Worm (Caenorhabditis elegans): ENCODE data around the gene T04C12.7.

The T04C12.7 gene

ce11 chrV:11012419-11012818 is 41.5 kb upstream of the T04C12.7 start, which contains the start of gene C13G3.1:
TSS of gene C13G3.1 (minus strand) at chrV:11012465.
- TF ChIP-seq ztf-11 (tag; optimal IDR thresholded peaks at IDR 0.05) (no peak), nhr-28 (tag; optimal IDR thresholded peaks at IDR 0.05) (no peak), mls-2 (tag; optimal IDR thresholded peaks at IDR 0.05) (no peak), bed-3 (GFP tag; optimal IDR thresholded peaks at IDR 0.05) (no peak), unc-62 (GFP tag; optimal IDR thresholded peaks at IDR 0.05) (no peak), lin-13 (tag; optimal IDR thresholded peaks at IDR 0.05) (no peak)

ce11 chrV:11013179-11013578 is 40.7 kb upstream of the T04C12.7 start:
- TF ChIP-seq nhr-76 (tag; optimal IDR thresholded peaks at IDR 0.05) = no peak
- no peak for TF ChIP-seq flh-1 (GFP tag; optimal IDR thresholded peaks at IDR 0.05)
- no peak for TF ChIP-seq unc-62 (GFP tag; optimal IDR thresholded peaks at IDR 0.05)
- TF ChIP-seq lin-32 (GFP tag; optimal IDR thresholded peaks at IDR 0.05) = no peak
- no peak for TF ChIP-seq lsy-2 (tag; optimal IDR thresholded peaks at IDR 0.05)
- TF ChIP-seq nhr-12 (tag; optimal IDR thresholded peaks at IDR 0.05) = no peak
- no peak for TF ChIP-seq blmp-1 (tag; optimal IDR thresholded peaks at IDR 0.05)
- TF ChIP-seq elt-1 (tag; optimal IDR thresholded peaks at IDR 0.05; ENCODE audit: borderline replicate concordance, insufficient read depth) = no peak
- TF ChIP-seq elt-3 (tag; optimal IDR thresholded peaks at IDR 0.05) = no peak
- no peak for TF ChIP-seq pha-4 (tag; optimal IDR thresholded peaks at IDR 0.05)
- TF ChIP-seq mab-5 (tag; optimal IDR thresholded peaks at IDR 0.05) = no peak

ce11 chrV:11014758-11015157 is 39.2 kb upstream of the T04C12.7 start:
- no peak for TF ChIP-seq blmp-1 (tag; optimal IDR thresholded peaks at IDR 0.05)
- no peak for TF ChIP-seq ceh-83 (GFP tag; optimal IDR thresholded peaks at IDR 0.05)

ce11 chrV:11016846-11017553 is 36.9 kb upstream of the T04C12.7 start:
- TF ChIP-seq elt-3 (tag; optimal IDR thresholded peaks at IDR 0.05) (no peak), unc-62 (GFP tag; optimal IDR thresholded peaks at IDR 0.05) (no peak), unc-120 (tag; optimal IDR thresholded peaks at IDR 0.05; ENCODE audit: poor library complexity, severe bottlenecking) (no peak), mep-1 (tag; optimal IDR thresholded peaks at IDR 0.05) (no peak), ham-2 (GFP tag; optimal IDR thresholded peaks at IDR 0.05) (no peak), lsy-2 (tag; optimal IDR thresholded peaks at IDR 0.05) (no peak), snpc-4 (tag; optimal IDR thresholded peaks at IDR 0.05) (no peak), ceh-43 (GFP tag; optimal IDR thresholded peaks at IDR 0.05) (no peak), nhr-12 (tag; optimal IDR thresholded peaks at IDR 0.05) (no peak), nhr-237 (tag; optimal IDR thresholded peaks at IDR 0.05) (no peak), sem-2 (GFP tag; optimal IDR thresholded peaks at IDR 0.05) (no peak), ztf-11 (tag; optimal IDR thresholded peaks at IDR 0.05) (no peak), hlh-1 (tag; optimal IDR thresholded peaks at IDR 0.05) (no peak), mls-2 (tag; optimal IDR thresholded peaks at IDR 0.05) (no peak), bed-3 (GFP tag; optimal IDR thresholded peaks at IDR 0.05) (no peak), nhr-28 (tag; optimal IDR thresholded peaks at IDR 0.05) (no peak), lin-13 (tag; optimal IDR thresholded peaks at IDR 0.05) (no peak)

- TF ChIP-seq unc-120 (tag; optimal IDR thresholded peaks at IDR 0.05; ENCODE audit: poor library complexity, severe bottlenecking) (no peak), tbx-8 (GFP tag; optimal IDR thresholded peaks at IDR 0.05) (no peak), lin-13 (tag; optimal IDR thresholded peaks at IDR 0.05) (no peak), ztf-11 (tag; optimal IDR thresholded peaks at IDR 0.05) (no peak), unc-62 (GFP tag; optimal IDR thresholded peaks at IDR 0.05) (no peak), nhr-12 (tag; optimal IDR thresholded peaks at IDR 0.05) (no peak), drap-1 (GFP tag; optimal IDR thresholded peaks at IDR 0.05) (no peak), elt-3 (tag; optimal IDR thresholded peaks at IDR 0.05) (no peak), hlh-1 (tag; optimal IDR thresholded peaks at IDR 0.05) (no peak), nhr-28 (tag; optimal IDR thresholded peaks at IDR 0.05) (no peak), ces-1 (GFP tag; optimal IDR thresholded peaks at IDR 0.05) (no peak), blmp-1 (tag; optimal IDR thresholded peaks at IDR 0.05) (no peak), bed-3 (GFP tag; optimal IDR thresholded peaks at IDR 0.05) (no peak), nhr-76 (tag; optimal IDR thresholded peaks at IDR 0.05) (no peak), nhr-2 (tag; optimal IDR thresholded peaks at IDR 0.05) (no peak), mep-1 (tag; optimal IDR thresholded peaks at IDR 0.05) (no peak)
Measured at ce11 chrV:11022817-11023216, 31.1 kb upstream of the T04C12.7 start, which contains the start of the genes C13G3.12 and hot-6. TSS of gene C13G3.12 (minus strand) at chrV:11022917. TSS of gene hot-6 (minus strand) at chrV:11022937.

Data from whole organism, mixed stage, embryonic.